Fruit fly (Drosophila melanogaster) whole organism, embryonic: Measurements from ENCODE around the gene CG33120.

Experiments
- B-H1 ChIP-seq: fragments of 200-800 bp; sonication (Bioruptor generic); IDR thresholded peaks from 3 replicates; pipeline ENCODE4 v1.3.6; 2022; ENCODE audit warnings: missing biosample characterization, missing genetic modification characterization
- CG15073 ChIP-seq: fragments of 200-800 bp; sonication (Bioruptor generic); optimal IDR thresholded peaks from 2 replicates; lab custom pipeline; 2016; ENCODE audit warnings: missing biosample characterization, missing genetic modification characterization
- CG34224 ChIP-seq: fragments of 200-800 bp; sonication (Bioruptor generic); IDR thresholded peaks from 3 replicates; pipeline ENCODE4 v1.3.6; 2022; ENCODE audit warnings: missing biosample characterization, missing genetic modification characterization; ENCODE audit not compliant: partially characterized antibody
- CG4424 ChIP-seq: fragments of 200-800 bp; sonication (Bioruptor generic); optimal IDR thresholded peaks from 3 replicates; lab custom pipeline; 2016; ENCODE audit warnings: missing biosample characterization, missing genetic modification characterization
- CG9876 ChIP-seq: fragments of 200-800 bp; sonication (Bioruptor generic); optimal IDR thresholded peaks from 2 replicates; lab custom pipeline; 2016; ENCODE audit warnings: missing biosample characterization, missing genetic modification characterization
- D19A ChIP-seq: fragments of 200-800 bp; optimal IDR thresholded peaks from 3 replicates; lab custom pipeline; 2019; ENCODE audit warnings: missing biosample characterization, mild to moderate bottlenecking, missing genetic modification characterization, moderate library complexity
- Hmx ChIP-seq: fragments of 200-800 bp; sonication (Bioruptor generic); optimal IDR thresholded peaks from 2 replicates; lab custom pipeline; 2016; ENCODE audit warnings: missing biosample characterization, missing genetic modification characterization
- ato ChIP-seq: fragments of 200-800 bp; sonication (Bioruptor generic); IDR thresholded peaks from 2 replicates; pipeline ENCODE4 v1.3.6; 2022; ENCODE audit warnings: missing biosample characterization, missing genetic modification characterization; ENCODE audit not compliant: partially characterized antibody
- crol ChIP-seq: fragments of 200-800 bp; sonication (Bioruptor generic); IDR thresholded peaks from 2 replicates; pipeline ENCODE4 v1.3.6; 2022; ENCODE audit warnings: missing biosample characterization, missing genetic modification characterization
- ham ChIP-seq: fragments of 200-800 bp; sonication (Bioruptor generic); IDR thresholded peaks from 2 replicates; pipeline ENCODE4 v1.3.6; 2022; ENCODE audit warnings: missing biosample characterization, missing genetic modification characterization
- mld ChIP-seq: fragments of 200-800 bp; sonication (Bioruptor generic); IDR thresholded peaks from 3 replicates; pipeline ENCODE4 v1.3.6; 2022; ENCODE audit warnings: missing biosample characterization, missing genetic modification characterization; ENCODE audit not compliant: partially characterized antibody
- pros ChIP-seq: fragments of 200-800 bp; sonication (Bioruptor generic); optimal IDR thresholded peaks from 3 replicates; lab custom pipeline; 2019; ENCODE audit warnings: missing biosample characterization, mild to moderate bottlenecking, missing genetic modification characterization, moderate library complexity
- psq ChIP-seq: fragments of 200-800 bp; sonication (Bioruptor generic); optimal IDR thresholded peaks from 2 replicates; lab custom pipeline; 2017; ENCODE audit warnings: missing biosample characterization, missing genetic modification characterization

DNA sequence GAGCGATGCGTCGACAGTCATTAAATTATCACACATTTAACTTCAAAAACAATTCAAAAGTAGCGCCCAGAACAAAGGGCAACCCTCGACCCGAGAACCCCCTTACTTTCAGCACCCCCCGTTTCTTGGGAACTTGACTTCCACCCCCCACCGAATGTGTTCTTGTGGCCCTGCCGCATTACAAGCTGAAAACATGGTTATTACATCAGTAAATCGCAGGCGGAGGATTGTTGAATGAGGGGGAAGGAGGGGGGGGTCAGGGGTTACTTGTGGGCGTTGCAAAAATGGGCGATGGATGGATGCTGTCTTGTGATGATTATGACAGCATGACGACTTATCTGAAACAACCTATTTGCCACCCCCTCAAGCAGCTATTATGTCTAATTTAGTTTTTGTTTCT lies 29.2 kb downstream of the CG33120 start:
- no peak for TF ChIP-seq psq (GFP tag; lab: Kevin White, UChicago)
- no peak for TF ChIP-seq Hmx (GFP tag; lab: Kevin White, UChicago)
- peak; percentile 83 for TF ChIP-seq crol (GFP tag; lab: Robert Waterston, UW)
- no peak for TF ChIP-seq CG15073 (GFP tag; lab: Kevin White, UChicago)
- TF ChIP-seq pros: peak; percentile 68
- no peak for TF ChIP-seq D19A
- TF ChIP-seq CG4424 (GFP tag; lab: Kevin White, UChicago): no peak
- TF ChIP-seq ato (GFP tag; lab: Robert Waterston, UW): no peak
- TF ChIP-seq CG34224 (GFP tag; lab: Robert Waterston, UW): no peak
- TF ChIP-seq CG9876 (GFP tag; lab: Kevin White, UChicago): no peak
- TF ChIP-seq mld (GFP tag; lab: Robert Waterston, UW): no peak
- no peak for TF ChIP-seq ham (GFP tag; lab: Robert Waterston, UW)
- no peak for TF ChIP-seq B-H1 (GFP tag; lab: Robert Waterston, UW)
